Worm (Caenorhabditis elegans) whole organism, L1 larva: ENCODE data around the gene C07C7.3.

Source experiments
- C16A3.4 ChIP-seq: fragments of 150-350 bp; optimal IDR thresholded peaks from 2 replicates; lab custom pipeline; 2014; ENCODE audit warnings: missing biosample characterization, missing genetic modification characterization
- F16B12.6 ChIP-seq: fragments of 150-350 bp; optimal IDR thresholded peaks from 2 replicates; lab custom pipeline; 2014; ENCODE audit warnings: missing biosample characterization, missing genetic modification characterization
- alr-1 ChIP-seq: fragments of 200-800 bp; sonication (Bioruptor generic); optimal IDR thresholded peaks from 2 replicates; lab custom pipeline; 2018; ENCODE audit warnings: borderline replicate concordance, mild to moderate bottlenecking, missing genetic modification characterization, missing compliant biosample characterization
- blmp-1 ChIP-seq: fragments of 150-350 bp; optimal IDR thresholded peaks from 2 replicates; lab custom pipeline; 2014; ENCODE audit warnings: missing biosample characterization, missing genetic modification characterization
- ceh-8 ChIP-seq: fragments of 200-800 bp; sonication (Bioruptor generic); optimal IDR thresholded peaks from 2 replicates; lab custom pipeline; 2018; ENCODE audit warnings: mild to moderate bottlenecking, missing genetic modification characterization, moderate library complexity, missing compliant biosample characterization
- ceh-88 ChIP-seq: fragments of 200-800 bp; sonication (Bioruptor generic); IDR thresholded peaks from 2 replicates; pipeline ENCODE4 v1.3.6; 2022; ENCODE audit warnings: missing genetic modification characterization, missing compliant biosample characterization
- ceh-90 ChIP-seq: sonication (generic microtip); optimal IDR thresholded peaks from 2 replicates; lab custom pipeline; 2016; ENCODE audit warnings: missing genetic modification characterization, missing compliant biosample characterization
- ces-1 ChIP-seq: fragments of 150-350 bp; optimal IDR thresholded peaks from 2 replicates; lab custom pipeline; 2014; ENCODE audit warnings: missing biosample characterization, missing genetic modification reagents, missing genetic modification characterization
- dpl-1 ChIP-seq, 3 experiments: fragments of 150-350 bp in 2 of 3; sonication (generic microtip) in 1 of 3; optimal IDR thresholded peaks; 2 replicates each; lab custom pipeline; 2014 to 2017; ENCODE audit warnings: missing biosample characterization in 3 of 3, missing genetic modification characterization in 3 of 3, missing genetic modification reagents in 3 of 3
- efl-1 ChIP-seq, 4 experiments: fragments of 150-350 bp; optimal IDR thresholded peaks in 3 of 4; peaks in 1 of 4; 1 replicate in 1 of 4; 2 replicates in 3 of 4; lab custom pipeline; 2014; ENCODE audit warnings: missing biosample characterization in 2 of 4, missing genetic modification characterization in 2 of 4, missing genetic modification reagents in 2 of 4
- efl-3 ChIP-seq: fragments of 200-800 bp; sonication (Bioruptor generic); optimal IDR thresholded peaks from 2 replicates; lab custom pipeline; 2018; ENCODE audit warnings: mild to moderate bottlenecking, missing genetic modification characterization, missing compliant biosample characterization
- egl-13 ChIP-seq: sonication (generic microtip); optimal IDR thresholded peaks from 2 replicates; lab custom pipeline; 2016; ENCODE audit warnings: missing genotype, missing genetic modification reagents, missing genetic modification characterization, missing compliant biosample characterization
- elt-3 ChIP-seq, 6 experiments: fragments of 150-350 bp in 1 of 6; sonication (generic microtip); optimal IDR thresholded peaks; 2 replicates each; lab custom pipeline; 2017 to 2018; ENCODE audit warnings: missing biosample characterization in 6 of 6, missing genetic modification characterization in 6 of 6, inconsistent platforms in 1 of 6
- ets-5 ChIP-seq: fragments of 200-800 bp; sonication (Bioruptor generic); IDR thresholded peaks from 2 replicates; pipeline ENCODE4 v1.3.6; 2022; ENCODE audit warnings: missing genetic modification characterization, missing compliant biosample characterization
- grh-1 ChIP-seq: fragments of 200-800 bp; sonication (Bioruptor generic); IDR thresholded peaks from 2 replicates; pipeline ENCODE4 v1.3.6; 2022; ENCODE audit warnings: missing genetic modification reagents, missing genetic modification characterization, missing compliant biosample characterization
- hlh-4 ChIP-seq: sonication (generic microtip); optimal IDR thresholded peaks from 2 replicates; lab custom pipeline; 2016; ENCODE audit warnings: mild to moderate bottlenecking, missing genetic modification characterization, missing compliant biosample characterization
- irx-1 ChIP-seq: sonication (generic microtip); optimal IDR thresholded peaks from 2 replicates; lab custom pipeline; 2016; ENCODE audit warnings: missing genetic modification characterization, missing compliant biosample characterization
- isw-1 ChIP-seq: fragments of 200-800 bp; sonication (Bioruptor generic); IDR thresholded peaks from 2 replicates; pipeline ENCODE4 v1.3.6; 2022; ENCODE audit warnings: missing genetic modification characterization, missing compliant biosample characterization
- jun-1 ChIP-seq: fragments of 150-350 bp; optimal IDR thresholded peaks from 2 replicates; lab custom pipeline; 2014; ENCODE audit warnings: missing biosample characterization, missing genetic modification reagents, missing genetic modification characterization
- lin-13 ChIP-seq: fragments of 150-350 bp; optimal IDR thresholded peaks from 2 replicates; lab custom pipeline; 2014; ENCODE audit warnings: missing biosample characterization, missing genetic modification reagents, missing genetic modification characterization
- lin-39 ChIP-seq: fragments of 150-350 bp; optimal IDR thresholded peaks from 2 replicates; lab custom pipeline; 2014; ENCODE audit warnings: missing biosample characterization, missing genetic modification reagents, missing genetic modification characterization
- lir-3 ChIP-seq: sonication (generic microtip); optimal IDR thresholded peaks from 2 replicates; lab custom pipeline; 2016; ENCODE audit warnings: mild to moderate bottlenecking, missing genetic modification characterization, moderate library complexity, missing compliant biosample characterization; ENCODE audit not compliant: poor library complexity
- mep-1 ChIP-seq: fragments of 150-350 bp; optimal IDR thresholded peaks from 2 replicates; lab custom pipeline; 2014; ENCODE audit warnings: missing biosample characterization, missing genetic modification characterization
- nhr-11 ChIP-seq: fragments of 150-350 bp; optimal IDR thresholded peaks from 2 replicates; lab custom pipeline; 2014; ENCODE audit warnings: missing biosample characterization, missing genetic modification characterization
- nhr-237 ChIP-seq: fragments of 150-350 bp; optimal IDR thresholded peaks from 2 replicates; lab custom pipeline; 2014; ENCODE audit warnings: missing biosample characterization, missing genetic modification characterization
- nhr-28 ChIP-seq: fragments of 150-350 bp; optimal IDR thresholded peaks from 2 replicates; lab custom pipeline; 2014; ENCODE audit warnings: missing biosample characterization, missing genetic modification characterization
- nhr-71 ChIP-seq: sonication (generic microtip); optimal IDR thresholded peaks from 2 replicates; lab custom pipeline; 2016; ENCODE audit warnings: mild to moderate bottlenecking, missing genetic modification characterization, moderate library complexity, missing compliant biosample characterization
- nhr-77 ChIP-seq: fragments of 150-350 bp; optimal IDR thresholded peaks from 2 replicates; lab custom pipeline; 2014; ENCODE audit warnings: missing biosample characterization, missing genetic modification characterization
- nhr-84 ChIP-seq: sonication (generic microtip); optimal IDR thresholded peaks from 2 replicates; lab custom pipeline; 2017; ENCODE audit warnings: missing biosample characterization, missing genetic modification characterization
- nhr-90 ChIP-seq: sonication (generic microtip); optimal IDR thresholded peaks from 2 replicates; lab custom pipeline; 2016; ENCODE audit warnings: mild to moderate bottlenecking, missing genetic modification characterization, missing compliant biosample characterization; ENCODE audit not compliant: poor library complexity
- pqm-1 ChIP-seq: sonication (generic microtip); optimal IDR thresholded peaks from 3 replicates; lab custom pipeline; 2017; ENCODE audit warnings: missing biosample characterization, missing genetic modification characterization
- rnt-1 ChIP-seq: sonication (generic microtip); optimal IDR thresholded peaks from 2 replicates; lab custom pipeline; 2016; ENCODE audit warnings: mild to moderate bottlenecking, missing genetic modification characterization, moderate library complexity, missing compliant biosample characterization
- snpc-4 ChIP-seq: fragments of 150-350 bp; optimal IDR thresholded peaks from 2 replicates; lab custom pipeline; 2014; ENCODE audit warnings: missing biosample characterization, missing genetic modification characterization
- snu-23 ChIP-seq: sonication (generic microtip); optimal IDR thresholded peaks from 2 replicates; lab custom pipeline; 2016; ENCODE audit warnings: missing genetic modification characterization, missing compliant biosample characterization
- sox-4 ChIP-seq: sonication (generic microtip); optimal IDR thresholded peaks from 2 replicates; lab custom pipeline; 2016; ENCODE audit warnings: missing genetic modification characterization, missing compliant biosample characterization
- swsn-7 ChIP-seq: sonication (generic microtip); optimal IDR thresholded peaks from 2 replicates; lab custom pipeline; 2016; ENCODE audit warnings: missing genetic modification characterization, missing compliant biosample characterization
- tbx-2 ChIP-seq: sonication (generic microtip); optimal IDR thresholded peaks from 2 replicates; lab custom pipeline; 2016; ENCODE audit warnings: missing genetic modification characterization, missing compliant biosample characterization
- unc-130 ChIP-seq: fragments of 150-350 bp; optimal IDR thresholded peaks from 2 replicates; lab custom pipeline; 2017; ENCODE audit warnings: missing biosample characterization, missing genetic modification characterization, inconsistent platforms
- unc-30 ChIP-seq: sonication (generic microtip); optimal IDR thresholded peaks from 2 replicates; lab custom pipeline; 2017; ENCODE audit warnings: missing biosample characterization, missing genetic modification characterization
- unc-62 ChIP-seq: fragments of 150-350 bp; optimal IDR thresholded peaks from 2 replicates; lab custom pipeline; 2014; ENCODE audit warnings: missing biosample characterization, missing genetic modification reagents, missing genetic modification characterization
- vab-15 ChIP-seq: sonication (generic microtip); optimal IDR thresholded peaks from 2 replicates; lab custom pipeline; 2017; ENCODE audit warnings: missing genotype, mild to moderate bottlenecking, missing genetic modification characterization, missing compliant biosample characterization
- xbp-1 ChIP-seq: sonication (generic microtip); optimal IDR thresholded peaks from 2 replicates; lab custom pipeline; 2016; ENCODE audit warnings: missing genetic modification characterization, missing compliant biosample characterization
- zip-4 ChIP-seq: fragments of 200-800 bp; sonication (Bioruptor generic); optimal IDR thresholded peaks from 2 replicates; lab custom pipeline; 2018; ENCODE audit warnings: mild to moderate bottlenecking, missing genetic modification characterization, moderate library complexity, missing compliant biosample characterization

The C07C7.3 gene

DNA sequence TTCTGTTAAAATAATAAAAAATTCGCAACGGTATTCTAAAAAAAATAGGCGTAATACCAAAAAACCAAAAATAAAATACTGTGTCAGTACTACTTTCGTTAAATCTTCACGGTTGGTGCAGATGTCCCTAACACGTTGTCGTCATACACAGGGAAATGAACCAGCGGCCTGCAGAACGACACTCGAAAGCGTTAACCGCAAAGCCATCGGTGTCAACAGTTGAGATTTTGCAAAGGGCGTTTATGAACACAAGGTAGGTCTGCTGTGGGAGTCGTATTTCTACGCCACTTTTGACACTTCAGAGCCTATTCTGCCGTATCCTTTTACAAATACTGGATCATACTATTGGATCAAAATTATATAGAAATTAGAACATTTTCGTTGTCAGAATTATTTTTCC is 25.3 kb downstream of the C07C7.3 start (continued):
- TF ChIP-seq ets-5 (GFP tag; lab: Robert Waterston, UW) = no peak
- TF ChIP-seq rnt-1 (tag; lab: Kevin White, UChicago) = peak; percentile 92
- TF ChIP-seq nhr-84 (tag; lab: Kevin White, UChicago) = no peak
- TF ChIP-seq sox-4 (tag; lab: Kevin White, UChicago) = no peak
- TF ChIP-seq nhr-237 (tag; lab: Kevin White, UChicago) = no peak
- peak; percentile 31 to 56 (median 53) for TF ChIP-seq dpl-1 (GFP tag; optimal IDR thresholded peaks at IDR 0.05; lab: Kevin White, UChicago)
- peak; percentile 49 for TF ChIP-seq lir-3 (tag; lab: Kevin White, UChicago)
- TF ChIP-seq unc-30 (tag; lab: Kevin White, UChicago) = no peak
- TF ChIP-seq C16A3.4 (tag; lab: Kevin White, UChicago) = peak; percentile 79
- peak; percentile 59 to 62 for TF ChIP-seq efl-1 (optimal IDR thresholded peaks at IDR 0.05; lab: Kevin White, UChicago)
- TF ChIP-seq efl-1 (GFP tag; optimal IDR thresholded peaks at IDR 0.05 in 1 of 2; lab: Kevin White, UChicago) = peak; percentile 46 to 94
- TF ChIP-seq efl-3 (GFP tag; lab: Kevin White, UChicago) = peak; percentile 5
- TF ChIP-seq snu-23 (GFP tag; lab: Kevin White, UChicago) = peak; percentile 89
- no peak for TF ChIP-seq pqm-1 (tag; lab: Kevin White, UChicago)
- TF ChIP-seq xbp-1 (tag; lab: Kevin White, UChicago) = peak; percentile 72
- peak; percentile 16 for TF ChIP-seq snpc-4 (tag; lab: Kevin White, UChicago)
- TF ChIP-seq egl-13 = peak; percentile 42
- no peak for TF ChIP-seq nhr-28
- TF ChIP-seq irx-1 (tag; lab: Kevin White, UChicago) = peak; percentile 60
- peak; percentile 80 for TF ChIP-seq nhr-71 (tag; lab: Kevin White, UChicago)
- no peak for TF ChIP-seq vab-15 (tag; lab: Kevin White, UChicago)
- peak in 2 of 6 experiments; percentile 49 to 50 for TF ChIP-seq elt-3 (tag; optimal IDR thresholded peaks at IDR 0.05; lab: Kevin White, UChicago)
- peak; percentile 64 for TF ChIP-seq nhr-90 (tag; lab: Kevin White, UChicago)
- TF ChIP-seq mep-1 = peak; percentile 85
- peak; percentile 55 for TF ChIP-seq nhr-77 (tag; lab: Kevin White, UChicago)
- no peak for TF ChIP-seq ceh-88 (GFP tag; lab: Robert Waterston, UW)
- TF ChIP-seq alr-1 = no peak
- TF ChIP-seq unc-62 (GFP tag; lab: Kevin White, UChicago) = no peak
- TF ChIP-seq nhr-11 (tag; lab: Kevin White, UChicago) = no peak
- peak; percentile 55 for TF ChIP-seq F16B12.6 (tag; lab: Kevin White, UChicago)
- no peak for TF ChIP-seq ces-1 (GFP tag; lab: Kevin White, UChicago)
- TF ChIP-seq zip-4 = no peak
- TF ChIP-seq hlh-4 = no peak
- peak; percentile 53 for TF ChIP-seq lin-13
- TF ChIP-seq jun-1 = peak; percentile 43
- peak; percentile 66 for TF ChIP-seq tbx-2 (tag; lab: Kevin White, UChicago)
- no peak for TF ChIP-seq isw-1 (GFP tag; lab: Robert Waterston, UW)
- no peak for TF ChIP-seq lin-39 (tag; lab: Kevin White, UChicago)
- TF ChIP-seq unc-130 (tag; lab: Kevin White, UChicago) = peak; percentile 80
- TF ChIP-seq ceh-8 = peak; percentile 6
- TF ChIP-seq swsn-7 (tag; lab: Kevin White, UChicago) = peak; percentile 77

DNA sequence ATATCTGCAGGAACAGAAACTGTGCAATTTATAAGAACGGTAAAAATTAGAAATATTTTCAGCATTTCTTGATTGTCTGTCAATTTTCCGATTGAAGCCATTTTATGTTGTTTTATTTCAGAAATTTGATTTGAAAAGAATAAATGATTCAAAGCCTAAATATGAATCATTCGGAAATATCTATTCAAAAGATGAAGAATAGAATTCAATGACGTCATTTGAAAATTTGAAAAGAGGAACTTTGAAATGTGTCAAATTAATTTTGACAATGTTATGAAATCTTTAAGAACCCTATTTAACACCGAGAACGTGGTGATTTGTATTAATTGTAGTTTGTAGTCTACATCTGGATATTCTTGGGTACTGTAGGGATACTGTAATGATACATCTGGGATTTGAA is 26.7 kb downstream of the C07C7.3 start, which contains the start of gene C46C2.5:
C46C2.5 (minus strand) TSS at position 101 of the 400 bp plus-strand sequence.
- no peak for TF ChIP-seq nhr-90 (tag; lab: Kevin White, UChicago)
- no peak for TF ChIP-seq nhr-28
- TF ChIP-seq blmp-1 = no peak
- TF ChIP-seq grh-1 = no peak
- no peak for TF ChIP-seq ceh-90 (tag; lab: Kevin White, UChicago)
